Worm (Caenorhabditis elegans) whole organism, midembryonic: ENCODE data around the gene ins-3.

ENCODE experiments used
- T22C8.4 ChIP-seq: fragments of 200-800 bp; sonication (Bioruptor generic); IDR thresholded peaks from 2 replicates; pipeline ENCODE4 v1.3.6; 2022; ENCODE audit warnings: missing genetic modification characterization, missing compliant biosample characterization
- cog-1 ChIP-seq: sonication (generic microtip); optimal IDR thresholded peaks from 2 replicates; lab custom pipeline; 2016; ENCODE audit warnings: missing genetic modification characterization, missing compliant biosample characterization
- flt-1 ChIP-seq: fragments of 200-800 bp; sonication (Bioruptor generic); IDR thresholded peaks from 2 replicates; pipeline ENCODE4 v1.3.6; 2022; ENCODE audit warnings: missing genetic modification characterization, missing compliant biosample characterization
- med-1 ChIP-seq: sonication (generic microtip); optimal IDR thresholded peaks from 2 replicates; lab custom pipeline; 2017; ENCODE audit warnings: missing genetic modification characterization, mild to moderate bottlenecking, missing compliant biosample characterization, antibody characterized with exemption, missing genetic modification reagents; ENCODE audit not compliant: insufficient read depth
- ref-1 ChIP-seq: fragments of 200-800 bp; sonication (Bioruptor generic); conservative IDR thresholded peaks from 2 replicates; pipeline ENCODE4 v1.3.6; 2022; ENCODE audit warnings: missing genetic modification reagents, missing genetic modification characterization, missing compliant biosample characterization
- tab-1 ChIP-seq: fragments of 200-800 bp; sonication (Bioruptor generic); IDR thresholded peaks from 2 replicates; pipeline ENCODE4 v1.3.6; 2022; ENCODE audit warnings: missing genetic modification characterization, missing compliant biosample characterization
- ztf-23 ChIP-seq: fragments of 200-800 bp; sonication (Bioruptor generic); IDR thresholded peaks from 2 replicates; pipeline ENCODE4 v1.3.6; 2022; ENCODE audit warnings: missing genetic modification reagents, missing genetic modification characterization, missing compliant biosample characterization
- ztf-29 ChIP-seq: fragments of 200-800 bp; sonication (Bioruptor generic); IDR thresholded peaks from 2 replicates; pipeline ENCODE4 v1.3.6; 2022; ENCODE audit warnings: missing genetic modification reagents, missing genetic modification characterization, missing compliant biosample characterization

DNA sequence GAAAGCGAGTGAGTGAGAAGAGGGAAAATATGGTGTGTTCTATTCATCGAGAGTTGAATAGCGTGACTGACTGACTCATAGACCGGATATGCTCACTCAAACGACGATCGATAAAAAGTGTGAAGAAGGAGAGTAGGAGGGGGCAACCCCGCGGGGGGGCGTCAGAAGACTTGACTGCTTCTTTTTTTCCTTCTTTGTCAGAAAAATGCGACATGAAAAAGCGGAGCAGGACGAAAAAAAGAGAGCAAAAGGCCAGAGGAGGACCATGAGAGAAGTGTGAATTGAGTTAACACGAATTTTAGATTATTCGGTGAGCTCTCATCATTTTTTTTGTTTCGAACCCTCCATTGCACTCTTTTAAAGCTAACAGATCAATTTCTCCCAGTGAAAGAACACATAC, 28.2 kb downstream of the ins-3 start:
- TF ChIP-seq tab-1 (GFP tag; lab: Robert Waterston, UW) (no peak), ref-1 (no peak), T22C8.4 (GFP tag; lab: Robert Waterston, UW) (no peak), ztf-29 (GFP tag; lab: Robert Waterston, UW) (no peak), ztf-23 (GFP tag; lab: Robert Waterston, UW) (no peak), flt-1 (no peak), med-1 (GFP tag; lab: Kevin White, UChicago) (no peak), cog-1 (tag; lab: Kevin White, UChicago) (no peak)
